Fruit fly (Drosophila melanogaster) whole organism, embryonic: ENCODE data around the gene Tsp5D.

Source experiments
- ATbp ChIP-seq: fragments of 200-800 bp; sonication (Bioruptor generic); optimal IDR thresholded peaks from 2 replicates; lab custom pipeline; 2017; ENCODE audit warnings: missing biosample characterization, mild to moderate bottlenecking, missing genetic modification characterization, missing genetic modification reagents
- Adf1 ChIP-seq: fragments of 200-800 bp; sonication (Bioruptor generic); IDR thresholded peaks from 2 replicates; pipeline ENCODE4 v1.3.6; 2022; ENCODE audit warnings: missing biosample characterization, missing genetic modification characterization
- Blimp-1 ChIP-seq: fragments of 200-800 bp; sonication (Bioruptor generic); optimal IDR thresholded peaks from 3 replicates; lab custom pipeline; 2018; ENCODE audit warnings: missing biosample characterization, missing genetic modification characterization, mild to moderate bottlenecking, moderate library complexity, missing genetic modification reagents
- C15 ChIP-seq: fragments of 200-800 bp; sonication (Bioruptor generic); IDR thresholded peaks from 3 replicates; pipeline ENCODE4 v1.3.6; 2022; ENCODE audit warnings: missing biosample characterization, missing genetic modification characterization
- CG10267 ChIP-seq: fragments of 200-800 bp; sonication (Bioruptor generic); optimal IDR thresholded peaks from 2 replicates; lab custom pipeline; 2018; ENCODE audit warnings: missing biosample characterization, mild to moderate bottlenecking, missing genetic modification characterization, moderate library complexity
- CG10431 ChIP-seq: fragments of 200-800 bp; sonication (Bioruptor generic); optimal IDR thresholded peaks from 3 replicates; lab custom pipeline; 2018; ENCODE audit warnings: missing biosample characterization, mild to moderate bottlenecking, missing genetic modification characterization
- CG10543 ChIP-seq: fragments of 200-800 bp; sonication (Bioruptor generic); optimal IDR thresholded peaks from 3 replicates; lab custom pipeline; 2017; ENCODE audit warnings: missing biosample characterization, mild to moderate bottlenecking, missing genetic modification characterization, moderate library complexity
- CG14050 ChIP-seq: fragments of 200-800 bp; sonication (Bioruptor generic); IDR thresholded peaks from 3 replicates; pipeline ENCODE4 v1.3.6; 2022; ENCODE audit warnings: missing biosample characterization, missing genetic modification characterization
- CG15073 ChIP-seq: fragments of 200-800 bp; sonication (Bioruptor generic); optimal IDR thresholded peaks from 2 replicates; lab custom pipeline; 2016; ENCODE audit warnings: missing biosample characterization, missing genetic modification characterization
- CG16863 ChIP-seq: fragments of 200-800 bp; sonication (Bioruptor generic); optimal IDR thresholded peaks from 3 replicates; lab custom pipeline; 2016; ENCODE audit warnings: missing biosample characterization, missing genetic modification characterization
- CG2116 ChIP-seq: fragments of 200-800 bp; sonication (Bioruptor generic); optimal IDR thresholded peaks from 3 replicates; lab custom pipeline; 2018; ENCODE audit warnings: missing biosample characterization, mild to moderate bottlenecking, missing genetic modification characterization
- CG31388 ChIP-seq: fragments of 200-800 bp; sonication (Bioruptor generic); optimal IDR thresholded peaks from 2 replicates; lab custom pipeline; 2016; ENCODE audit warnings: missing biosample characterization, missing genetic modification characterization
- CG33557 ChIP-seq: fragments of 200-800 bp; sonication (Bioruptor generic); optimal IDR thresholded peaks from 2 replicates; lab custom pipeline; 2019; ENCODE audit warnings: missing biosample characterization, mild to moderate bottlenecking, missing genetic modification characterization, moderate library complexity
- CG34376 ChIP-seq: fragments of 200-800 bp; sonication (Bioruptor generic); optimal IDR thresholded peaks from 2 replicates; lab custom pipeline; 2018; ENCODE audit warnings: missing biosample characterization, mild to moderate bottlenecking, missing genetic modification characterization
- CG34422 ChIP-seq: fragments of 200-800 bp; sonication (Bioruptor generic); IDR thresholded peaks from 3 replicates; pipeline ENCODE4 v1.3.6; 2022; ENCODE audit warnings: missing biosample characterization, missing genetic modification characterization
- CG3726 ChIP-seq: fragments of 200-800 bp; sonication (Bioruptor generic); IDR thresholded peaks from 3 replicates; pipeline ENCODE4, ENCODE4 v1.3.6; 2022; ENCODE audit warnings: missing biosample characterization, missing genetic modification characterization
- CG6654 ChIP-seq: fragments of 200-800 bp; sonication (Bioruptor generic); optimal IDR thresholded peaks from 2 replicates; lab custom pipeline; 2017; ENCODE audit warnings: missing biosample characterization, mild to moderate bottlenecking, missing genetic modification characterization
- CG7556 ChIP-seq: fragments of 200-800 bp; sonication (Bioruptor generic); optimal IDR thresholded peaks from 2 replicates; lab custom pipeline; 2017; ENCODE audit warnings: missing biosample characterization, mild to moderate bottlenecking, missing genetic modification characterization
- CHES-1-like ChIP-seq: fragments of 200-800 bp; sonication (Bioruptor generic); optimal IDR thresholded peaks from 2 replicates; lab custom pipeline; 2016; ENCODE audit warnings: missing biosample characterization, missing genetic modification characterization
- Ets97D ChIP-seq: fragments of 200-800 bp; sonication (Bioruptor generic); optimal IDR thresholded peaks from 3 replicates; lab custom pipeline; 2016; ENCODE audit warnings: missing biosample characterization, missing genetic modification characterization
- Gsc ChIP-seq: fragments of 200-800 bp; sonication (Bioruptor generic); IDR thresholded peaks from 2 replicates; pipeline ENCODE4 v1.3.6; 2022; ENCODE audit warnings: missing biosample characterization, missing genetic modification characterization
- Lhr ChIP-seq: fragments of 200-800 bp; sonication (Bioruptor generic); optimal IDR thresholded peaks from 3 replicates; lab custom pipeline; 2017; ENCODE audit warnings: mild to moderate bottlenecking, missing biosample characterization, missing genetic modification reagents, missing genetic modification characterization
- MESR4 ChIP-seq: fragments of 200-800 bp; sonication (Bioruptor generic); optimal IDR thresholded peaks from 2 replicates; lab custom pipeline; 2018; ENCODE audit warnings: missing biosample characterization, mild to moderate bottlenecking, missing genetic modification characterization, moderate library complexity
- Mad ChIP-seq: fragments of 200-800 bp; sonication (Bioruptor generic); optimal IDR thresholded peaks from 2 replicates; lab custom pipeline; 2016; ENCODE audit warnings: missing biosample characterization, missing genetic modification characterization
- Med ChIP-seq: fragments of 200-800 bp; sonication (Bioruptor generic); peaks from one replicate; lab custom pipeline; 2016; ENCODE audit warnings: missing biosample characterization, missing genetic modification characterization, mild to moderate bottlenecking, inconsistent platforms, moderate library complexity
- Meics ChIP-seq: fragments of 200-800 bp; sonication (Bioruptor generic); optimal IDR thresholded peaks from 2 replicates; lab custom pipeline; 2017; ENCODE audit warnings: missing biosample characterization, mild to moderate bottlenecking, missing genetic modification characterization
- NC2β ChIP-seq: fragments of 200-800 bp; sonication (Bioruptor generic); optimal IDR thresholded peaks from 2 replicates; lab custom pipeline; 2016; ENCODE audit warnings: missing biosample characterization, missing genetic modification characterization
- Oli ChIP-seq: fragments of 200-800 bp; sonication (Bioruptor generic); optimal IDR thresholded peaks from 2 replicates; lab custom pipeline; 2018; ENCODE audit warnings: missing biosample characterization, mild to moderate bottlenecking, missing genetic modification characterization, moderate library complexity
- Pdp1 ChIP-seq, 2 experiments: fragments of 200-800 bp; sonication (Bioruptor generic); optimal IDR thresholded peaks; 3 replicates each; lab custom pipeline; 2016; ENCODE audit warnings: missing biosample characterization in 2 of 2, missing genetic modification characterization in 2 of 2, mild to moderate bottlenecking in 1 of 2, moderate library complexity in 1 of 2
- Sox102F ChIP-seq: fragments of 200-800 bp; sonication (Bioruptor generic); optimal IDR thresholded peaks from 2 replicates; lab custom pipeline; 2018; ENCODE audit warnings: missing biosample characterization, mild to moderate bottlenecking, missing genetic modification characterization, moderate library complexity
- Xbp1 ChIP-seq: fragments of 200-800 bp; sonication (Bioruptor generic); optimal IDR thresholded peaks from 3 replicates; lab custom pipeline; 2016; ENCODE audit warnings: missing biosample characterization, mild to moderate bottlenecking, missing genetic modification characterization
- amos ChIP-seq: fragments of 200-800 bp; sonication (Bioruptor generic); IDR thresholded peaks from 2 replicates; pipeline ENCODE4 v1.3.6; 2022; ENCODE audit warnings: missing biosample characterization, missing genetic modification characterization; ENCODE audit not compliant: partially characterized antibody
- bab2 ChIP-seq: fragments of 200-800 bp; sonication (Bioruptor generic); optimal IDR thresholded peaks from 2 replicates; lab custom pipeline; 2016; ENCODE audit warnings: missing biosample characterization, missing genetic modification characterization
- bcd ChIP-seq: fragments of 200-800 bp; sonication (Bioruptor generic); optimal IDR thresholded peaks from 2 replicates; lab custom pipeline; 2017; ENCODE audit warnings: missing biosample characterization, mild to moderate bottlenecking, missing genetic modification characterization
- ewg ChIP-seq: fragments of 200-800 bp; sonication (Bioruptor generic); optimal IDR thresholded peaks from 3 replicates; lab custom pipeline; 2017; ENCODE audit warnings: mild to moderate bottlenecking, missing biosample characterization, missing genetic modification reagents, missing genetic modification characterization
- exex ChIP-seq: fragments of 200-800 bp; sonication (Bioruptor generic); optimal IDR thresholded peaks from 4 replicates; lab custom pipeline; 2018; ENCODE audit warnings: missing biosample characterization, mild to moderate bottlenecking, missing genetic modification characterization, moderate library complexity
- jumu ChIP-seq: fragments of 200-800 bp; sonication (Bioruptor generic); optimal IDR thresholded peaks from 3 replicates; lab custom pipeline; 2016; ENCODE audit warnings: missing biosample characterization, missing genetic modification characterization
- lola ChIP-seq, 3 experiments: fragments of >200 bp in 2 of 3; fragments of 200-800 bp in 1 of 3; sonication (Bioruptor generic) in 1 of 3; optimal IDR thresholded peaks; 2 replicates each; lab custom pipeline; 2017 to 2019; ENCODE audit warnings: missing biosample characterization in 3 of 3, missing genetic modification characterization in 3 of 3, mild to moderate bottlenecking in 1 of 3, moderate library complexity in 1 of 3
- luna ChIP-seq: fragments of 200-800 bp; sonication (Bioruptor generic); optimal IDR thresholded peaks from 2 replicates; lab custom pipeline; 2016; ENCODE audit warnings: missing biosample characterization, missing genetic modification characterization
- org-1 ChIP-seq: fragments of 200-800 bp; sonication (Bioruptor generic); optimal IDR thresholded peaks from 2 replicates; lab custom pipeline; 2017; ENCODE audit warnings: missing biosample characterization, missing genetic modification characterization
- otp ChIP-seq: fragments of 200-800 bp; sonication (Bioruptor generic); IDR thresholded peaks from 3 replicates; pipeline ENCODE4, ENCODE4 v1.3.6; 2022; ENCODE audit warnings: missing biosample characterization, missing genetic modification characterization
- pb ChIP-seq: fragments of 200-800 bp; sonication (Bioruptor generic); optimal IDR thresholded peaks from 3 replicates; lab custom pipeline; 2016; ENCODE audit warnings: missing biosample characterization, missing genetic modification characterization
- pfk ChIP-seq: fragments of 200-800 bp; sonication (Bioruptor generic); optimal IDR thresholded peaks from 2 replicates; lab custom pipeline; 2018; ENCODE audit warnings: missing biosample characterization, mild to moderate bottlenecking, missing genetic modification characterization, moderate library complexity
- schlank ChIP-seq: fragments of 200-800 bp; sonication (Bioruptor generic); optimal IDR thresholded peaks from 2 replicates; lab custom pipeline; 2018; ENCODE audit warnings: missing biosample characterization, mild to moderate bottlenecking, missing genetic modification characterization
- sqz ChIP-seq: fragments of 200-800 bp; sonication (Bioruptor generic); optimal IDR thresholded peaks from 3 replicates; lab custom pipeline; 2018; ENCODE audit warnings: missing biosample characterization, mild to moderate bottlenecking, missing genetic modification characterization
- ssp ChIP-seq: fragments of 200-800 bp; sonication (Bioruptor generic); IDR thresholded peaks from 2 replicates; pipeline ENCODE4 v1.3.6; 2022; ENCODE audit warnings: missing biosample characterization, missing genetic modification characterization
- sug ChIP-seq: fragments of 200-800 bp; optimal IDR thresholded peaks from 2 replicates; lab custom pipeline; 2019; ENCODE audit warnings: missing biosample characterization, mild to moderate bottlenecking, missing genetic modification characterization, moderate library complexity
- tio ChIP-seq: fragments of 200-800 bp; sonication (Bioruptor generic); optimal IDR thresholded peaks from 2 replicates; lab custom pipeline; 2017; ENCODE audit warnings: missing biosample characterization, missing genetic modification characterization, inconsistent platforms
- vfl ChIP-seq: fragments of 200-800 bp; sonication (Bioruptor generic); optimal IDR thresholded peaks from 2 replicates; lab custom pipeline; 2016; ENCODE audit warnings: missing biosample characterization, missing genetic modification characterization
- z ChIP-seq: fragments of 200-800 bp; sonication (Bioruptor generic); IDR thresholded peaks from 3 replicates; pipeline ENCODE4 v1.3.6; 2022; ENCODE audit warnings: missing biosample characterization, missing genetic modification characterization

The Tsp5D gene

DNA sequence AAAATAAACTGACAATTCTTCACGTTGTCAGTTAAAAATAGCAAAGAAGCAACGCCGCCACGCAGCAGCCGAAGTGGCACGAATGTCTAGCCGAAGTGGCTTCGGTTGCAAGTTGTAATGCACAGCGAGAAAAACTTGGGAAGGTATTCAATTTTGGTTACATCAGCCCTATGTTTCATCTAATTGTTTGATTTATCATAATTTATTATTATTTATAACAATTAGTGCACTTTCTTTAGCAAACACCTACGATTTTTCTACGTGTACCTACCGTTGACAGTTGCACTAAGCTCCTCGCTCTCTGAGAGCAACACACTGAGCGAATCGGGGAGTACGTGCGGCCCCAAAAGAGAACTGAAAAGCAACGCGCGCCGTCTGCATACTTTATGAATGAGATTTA lies at the start of gene Tsp5D (continued):
- TF ChIP-seq luna (GFP tag; lab: Kevin White, UChicago): no peak
- peak; percentile 58 for TF ChIP-seq CG16863 (GFP tag; lab: Kevin White, UChicago)
- TF ChIP-seq CG6654 (GFP tag; lab: Kevin White, UChicago): peak; percentile 82
- peak; percentile 83 for TF ChIP-seq Meics (GFP tag; lab: Kevin White, UChicago)
- TF ChIP-seq Gsc: peak; percentile 77
- peak; percentile 97 for TF ChIP-seq ATbp (GFP tag; lab: Kevin White, UChicago)
- peak; percentile 49 for TF ChIP-seq CG10543
- TF ChIP-seq vfl (GFP tag; lab: Kevin White, UChicago): no peak
- peak in 1 of 3 experiments; percentile 81 for TF ChIP-seq lola (GFP tag; optimal IDR thresholded peaks at IDR 0.05; lab: Kevin White, UChicago)
- no peak for TF ChIP-seq Ets97D (GFP tag; lab: Kevin White, UChicago)
- TF ChIP-seq CG15073 (GFP tag; lab: Kevin White, UChicago): peak; percentile 72
- peak; percentile 29 to 43 for TF ChIP-seq Pdp1 (GFP tag; optimal IDR thresholded peaks at IDR 0.05; lab: Kevin White, UChicago)
- TF ChIP-seq CG33557: peak; percentile 56
- TF ChIP-seq CG14050 (GFP tag; lab: Robert Waterston, UW): peak; percentile 92
- TF ChIP-seq CHES-1-like (GFP tag; lab: Kevin White, UChicago): no peak
- peak; percentile 96 for TF ChIP-seq Sox102F (GFP tag; lab: Kevin White, UChicago)
- no peak for TF ChIP-seq pfk
- peak; percentile 37 for TF ChIP-seq Mad (GFP tag; lab: Kevin White, UChicago)
- peak; percentile 43 for TF ChIP-seq CG2116 (GFP tag; lab: Kevin White, UChicago)
- peak; percentile 23 for TF ChIP-seq MESR4 (GFP tag; lab: Kevin White, UChicago)
- TF ChIP-seq schlank (tag; lab: Kevin White, UChicago): no peak
- no peak for TF ChIP-seq jumu (GFP tag; lab: Kevin White, UChicago)
- TF ChIP-seq Med: peak; percentile 89
- TF ChIP-seq z (GFP tag; lab: Robert Waterston, UW): peak; percentile 64; the same call in 1 of the 3 replicates

DNA sequence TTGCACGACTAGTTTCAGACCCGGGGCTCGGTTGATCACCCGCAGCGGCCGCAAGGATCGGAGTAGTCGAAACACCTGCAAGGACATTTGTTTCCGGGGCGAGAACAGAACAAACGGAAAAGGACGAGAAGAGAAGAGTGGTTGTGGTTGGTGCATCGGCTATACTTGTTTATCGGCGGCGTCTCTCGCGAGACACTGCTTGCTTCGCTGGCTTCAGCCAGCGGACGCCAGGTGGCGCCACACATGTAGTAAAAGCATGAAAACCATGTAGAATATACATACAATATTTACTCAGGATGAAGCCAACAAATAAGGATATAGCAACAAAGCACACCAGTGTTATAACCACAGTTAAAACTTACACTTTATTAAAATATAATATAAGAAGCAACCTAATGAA lies 35.2 kb upstream of the Tsp5D start:
- peak; percentile 6 for TF ChIP-seq pb (GFP tag; lab: Kevin White, UChicago)
- peak; percentile 42 for TF ChIP-seq ewg (GFP tag; lab: Kevin White, UChicago)
- peak; percentile 7 for TF ChIP-seq bab2
- no peak for TF ChIP-seq Blimp-1 (GFP tag; lab: Kevin White, UChicago)
- peak; percentile 48 for TF ChIP-seq bcd (GFP tag; lab: Kevin White, UChicago)
- TF ChIP-seq org-1: no peak
- no peak for TF ChIP-seq sug (tag; lab: Kevin White, UChicago)
- TF ChIP-seq CG34422 (GFP tag; lab: Robert Waterston, UW): peak; percentile 72; the same call in 2 of the 3 replicates
- TF ChIP-seq amos (GFP tag; lab: Robert Waterston, UW): peak; percentile 50
- peak; percentile 0 for TF ChIP-seq Oli
- TF ChIP-seq CG31388: no peak
- no peak; the same call in 2 of the 3 replicates for TF ChIP-seq C15
- no peak for TF ChIP-seq CG34376 (GFP tag; lab: Kevin White, UChicago)
- TF ChIP-seq exex (tag; lab: Kevin White, UChicago): no peak
- TF ChIP-seq Xbp1 (GFP tag; lab: Kevin White, UChicago): peak; percentile 64
- TF ChIP-seq otp (GFP tag; lab: Robert Waterston, UW): 0 out of 3 replicates have a peak, but pooled peaks have one; percentile 47
- TF ChIP-seq Lhr (GFP tag; lab: Kevin White, UChicago): peak; percentile 44
- no peak for TF ChIP-seq CG10267 (tag; lab: Kevin White, UChicago)
- peak; percentile 43; the same call in 1 of the 2 replicates for TF ChIP-seq ssp (GFP tag; lab: Robert Waterston, UW)
- TF ChIP-seq CG3726: no peak
- TF ChIP-seq tio: no peak
- no peak for TF ChIP-seq CG7556
- no peak for TF ChIP-seq sqz (GFP tag; lab: Kevin White, UChicago)
- no peak for TF ChIP-seq NC2β (GFP tag; lab: Kevin White, UChicago)
- peak; percentile 25; the same call in 1 of the 2 replicates for TF ChIP-seq Adf1 (GFP tag; lab: Robert Waterston, UW)
- TF ChIP-seq CG10431 (GFP tag; lab: Kevin White, UChicago): no peak
- no peak for TF ChIP-seq lola (GFP tag; optimal IDR thresholded peaks at IDR 0.05; lab: Kevin White, UChicago)
